Worm (Caenorhabditis elegans) whole organism, early embryonic: ENCODE data around the gene F17E9.3.

Experiments
- aly-1 ChIP-seq: sonication (generic microtip); optimal IDR thresholded peaks from 2 replicates; lab custom pipeline; 2016; ENCODE audit warnings: missing genetic modification characterization, missing compliant biosample characterization
- ama-1 ChIP-seq: fragments of 150-350 bp; optimal IDR thresholded peaks from 2 replicates; lab custom pipeline; 2014
- ceh-36 ChIP-seq: sonication (generic microtip); optimal IDR thresholded peaks from 2 replicates; lab custom pipeline; 2016; ENCODE audit warnings: missing genetic modification characterization, inconsistent platforms, missing compliant biosample characterization
- scrt-1 ChIP-seq: fragments of 200-800 bp; sonication (Bioruptor generic); IDR thresholded peaks from 2 replicates; pipeline ENCODE4 v1.3.6; 2022; ENCODE audit warnings: missing genetic modification characterization, missing compliant biosample characterization
- tbx-11 ChIP-seq: fragments of 200-800 bp; sonication (Bioruptor generic); IDR thresholded peaks from 2 replicates; pipeline ENCODE4 v1.3.6; 2022; ENCODE audit warnings: missing genetic modification characterization, missing compliant biosample characterization

DNA sequence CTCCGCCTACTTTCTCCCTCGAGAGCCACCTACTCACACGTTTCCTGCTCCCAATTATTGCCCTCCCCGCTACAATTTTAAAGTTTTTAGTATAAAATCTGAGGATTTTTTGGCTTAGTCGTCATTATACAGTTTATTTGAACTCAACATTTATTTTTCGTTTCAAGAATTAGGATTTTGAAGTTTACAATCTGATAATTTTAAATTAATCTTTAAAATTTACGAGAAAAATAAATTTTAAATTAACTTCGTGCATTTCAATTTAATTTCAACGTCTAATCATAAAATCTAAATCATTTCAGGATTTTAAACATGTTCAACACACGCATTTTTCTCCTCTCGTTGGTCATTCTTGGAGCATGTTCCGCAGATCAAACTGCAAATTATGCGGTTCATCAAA, 25.8 kb upstream of the F17E9.3 start, which contains the start of gene F35H10.2:
- TF ChIP-seq ceh-36 (tag; lab: Kevin White, UChicago) (no peak), ama-1 (lab: Kevin White, UChicago) (no peak), scrt-1 (no peak), tbx-11 (GFP tag; lab: Robert Waterston, UW) (no peak), aly-1 (tag; lab: Kevin White, UChicago) (no peak)
